Fruit fly (Drosophila melanogaster): Measurements from ENCODE around the gene Prosalpha4T1.

The Prosalpha4T1 gene

dm6 chr3R:20735405-20735804 is 13.5 kb downstream of the Prosalpha4T1 start, which contains the start of gene Cdk2 (continued):
- TF ChIP-seq kah (GFP tag; optimal IDR thresholded peaks at IDR 0.05): no peak
- no peak for TF ChIP-seq cg (GFP tag; optimal IDR thresholded peaks at IDR 0.05)
- TF ChIP-seq gro (GFP tag; optimal IDR thresholded peaks at IDR 0.05): peak; percentile 3
- no peak for TF ChIP-seq CG13123 (GFP tag; optimal IDR thresholded peaks at IDR 0.05)
- TF ChIP-seq CG14667 (GFP tag; IDR thresholded peaks at IDR 0.05): no peak
- no peak for TF ChIP-seq Dip2 (GFP tag; IDR thresholded peaks at IDR 0.05)
- TF ChIP-seq inv (GFP tag; IDR thresholded peaks at IDR 0.05; ENCODE audit: partially characterized antibody): peak; percentile 88
- peak; percentile 53 for TF ChIP-seq Myb (GFP tag; optimal IDR thresholded peaks at IDR 0.05)
- TF ChIP-seq dimm (GFP tag; IDR thresholded peaks at IDR 0.05): no peak
- no peak for TF ChIP-seq Vsx1 (GFP tag; optimal IDR thresholded peaks at IDR 0.05)
- no peak for TF ChIP-seq salm (tag; optimal IDR thresholded peaks at IDR 0.05)
- peak; percentile 4 for TF ChIP-seq Mad (GFP tag; optimal IDR thresholded peaks at IDR 0.05)
- no peak for TF ChIP-seq CG4854 (GFP tag; optimal IDR thresholded peaks at IDR 0.05)
- peak; percentile 36; the same call in 1 of the 2 replicates for TF ChIP-seq CG6272 (GFP tag; IDR thresholded peaks at IDR 0.05)
- TF ChIP-seq CG2875 (GFP tag; optimal IDR thresholded peaks at IDR 0.05): no peak
- no peak; the same call in 1 of the 2 replicates for TF ChIP-seq Ada2b (GFP tag; IDR thresholded peaks at IDR 0.05)
- no peak for TF ChIP-seq scrt (GFP tag; optimal IDR thresholded peaks at IDR 0.05)
- peak; percentile 46; the same call in 1 of the 2 replicates for TF ChIP-seq Rfx (GFP tag; IDR thresholded peaks at IDR 0.05)
- TF ChIP-seq ttk (GFP tag; IDR thresholded peaks at IDR 0.05): 0 out of 2 replicates have a peak, but pooled peaks have one; percentile 7
- no peak for TF ChIP-seq CG1832 (GFP tag; optimal IDR thresholded peaks at IDR 0.05)
- TF ChIP-seq hb (GFP tag; IDR thresholded peaks at IDR 0.05; ENCODE audit: partially characterized antibody): peak; percentile 89
- no peak for TF ChIP-seq luna (GFP tag; optimal IDR thresholded peaks at IDR 0.05)
- no peak for TF ChIP-seq nerfin-1 (tag; optimal IDR thresholded peaks at IDR 0.05)
- TF ChIP-seq CG2120 (GFP tag; optimal IDR thresholded peaks at IDR 0.05): peak; percentile 51
- TF ChIP-seq Hr3 (GFP tag; optimal IDR thresholded peaks at IDR 0.05): no peak
- TF ChIP-seq CG14441 (GFP tag; IDR thresholded peaks at IDR 0.05): no peak
- no peak for TF ChIP-seq CG18764 (GFP tag; optimal IDR thresholded peaks at IDR 0.05)
- no peak for TF ChIP-seq Aef1 (GFP tag; IDR thresholded peaks at IDR 0.05)
- TF ChIP-seq ara (GFP tag; IDR thresholded peaks at IDR 0.05): no peak
- no peak for TF ChIP-seq lab (GFP tag; optimal IDR thresholded peaks at IDR 0.05)
- no peak for TF ChIP-seq CG12769 (tag; optimal IDR thresholded peaks at IDR 0.05)
- TF ChIP-seq CG2889 (GFP tag; IDR thresholded peaks at IDR 0.05): no peak
- TF ChIP-seq disco-r (GFP tag; optimal IDR thresholded peaks at IDR 0.05): no peak
- no peak for TF ChIP-seq CG17802 (tag; optimal IDR thresholded peaks at IDR 0.05)
- no peak for TF ChIP-seq HLHmδ (GFP tag; optimal IDR thresholded peaks at IDR 0.05)
- TF ChIP-seq klu (GFP tag; IDR thresholded peaks at IDR 0.05): no peak
- TF ChIP-seq row (GFP tag; IDR thresholded peaks at IDR 0.05): peak; percentile 86
- TF ChIP-seq HLH4C (GFP tag; IDR thresholded peaks at IDR 0.05; ENCODE audit: partially characterized antibody): peak; percentile 85
- TF ChIP-seq Scr (GFP tag; IDR thresholded peaks at IDR 0.05; ENCODE audit: partially characterized antibody): peak; percentile 92
- TF ChIP-seq CG10209 (GFP tag; optimal IDR thresholded peaks at IDR 0.05): no peak
- no peak for TF ChIP-seq Dek (tag; optimal IDR thresholded peaks at IDR 0.05)
- peak; percentile 88 for TF ChIP-seq hbn (GFP tag; IDR thresholded peaks at IDR 0.05; ENCODE audit: partially characterized antibody)
- peak; percentile 7 for TF ChIP-seq zfh2 (GFP tag; optimal IDR thresholded peaks at IDR 0.05)
- TF ChIP-seq CG10321 (GFP tag; IDR thresholded peaks at IDR 0.05): no peak
- TF ChIP-seq btn (GFP tag; optimal IDR thresholded peaks at IDR 0.05): no peak
- TF ChIP-seq Hr39 (optimal IDR thresholded peaks at IDR 0.05): no peak
- TF ChIP-seq CG3163 (GFP tag; optimal IDR thresholded peaks at IDR 0.05): no peak
- TF ChIP-seq CG6854 (GFP tag; optimal IDR thresholded peaks at IDR 0.05): no peak
- TF ChIP-seq otp (GFP tag; IDR thresholded peaks at IDR 0.05): no peak
- TF ChIP-seq Nf-YB (GFP tag; optimal IDR thresholded peaks at IDR 0.05): no peak
- no peak for TF ChIP-seq cato (GFP tag; optimal IDR thresholded peaks at IDR 0.05; ENCODE audit: borderline replicate concordance)
- TF ChIP-seq Dip3 (GFP tag; optimal IDR thresholded peaks at IDR 0.05): no peak
